Worm (Caenorhabditis elegans) whole organism, L3 larva: ENCODE measurements around the gene Y22D7AL.1.
A peak's percentile ranks its signal among the peaks of the same experiment; 100 is the strongest.

Experiments used
- R02D3.7 ChIP-seq: fragments of 150-350 bp; optimal IDR thresholded peaks from 2 replicates; lab custom pipeline; 2014; ENCODE audit warnings: missing biosample characterization, missing genetic modification characterization
- ZK546.5 ChIP-seq: sonication (generic microtip); optimal IDR thresholded peaks from 2 replicates; lab custom pipeline; 2017; ENCODE audit warnings: missing biosample characterization, missing genetic modification characterization
- aly-2 ChIP-seq: fragments of 150-350 bp; optimal IDR thresholded peaks from 2 replicates; lab custom pipeline; 2014; ENCODE audit warnings: missing biosample characterization, missing genetic modification characterization
- ama-1 ChIP-seq: fragments of 150-350 bp; optimal IDR thresholded peaks from 2 replicates; lab custom pipeline; 2018
- ceh-16 ChIP-seq: sonication (generic microtip); optimal IDR thresholded peaks from 2 replicates; lab custom pipeline; 2017; ENCODE audit warnings: missing biosample characterization, missing genetic modification characterization
- ceh-28 ChIP-seq: fragments of 150-350 bp; optimal IDR thresholded peaks from 2 replicates; lab custom pipeline; 2014; ENCODE audit warnings: missing biosample characterization, missing genetic modification reagents, missing genetic modification characterization
- ceh-82 ChIP-seq: fragments of 150-350 bp; optimal IDR thresholded peaks from 2 replicates; lab custom pipeline; 2014; ENCODE audit warnings: missing biosample characterization, missing genetic modification characterization
- ceh-9 ChIP-seq: sonication (generic microtip); optimal IDR thresholded peaks from 2 replicates; lab custom pipeline; 2018; ENCODE audit warnings: missing biosample characterization, missing genetic modification characterization
- daf-12 ChIP-seq: fragments of 150-350 bp; optimal IDR thresholded peaks from 2 replicates; lab custom pipeline; 2014; ENCODE audit warnings: missing biosample characterization, missing genetic modification reagents, missing genetic modification characterization
- egl-27 ChIP-seq: sonication (generic microtip); optimal IDR thresholded peaks from 4 replicates; lab custom pipeline; 2017; ENCODE audit warnings: missing biosample characterization, missing genetic modification reagents, missing genetic modification characterization
- egl-5 ChIP-seq: fragments of 150-350 bp; optimal IDR thresholded peaks from 2 replicates; lab custom pipeline; 2017; ENCODE audit warnings: missing biosample characterization, missing genetic modification reagents, missing genetic modification characterization, inconsistent platforms
- elt-1 ChIP-seq: fragments of 150-350 bp; optimal IDR thresholded peaks from 2 replicates; lab custom pipeline; 2014; ENCODE audit warnings: missing biosample characterization, missing genetic modification characterization
- elt-2 ChIP-seq: sonication (generic microtip); optimal IDR thresholded peaks from 2 replicates; lab custom pipeline; 2016; ENCODE audit warnings: missing genetic modification reagents, mild to moderate bottlenecking, missing genetic modification characterization, missing compliant biosample characterization
- elt-3 ChIP-seq, 3 experiments: fragments of 150-350 bp in 1 of 3; sonication (generic microtip) in 2 of 3; optimal IDR thresholded peaks; 2 replicates in 2 of 3; 4 replicates in 1 of 3; lab custom pipeline; 2014 to 2017; ENCODE audit warnings: missing biosample characterization in 3 of 3, missing genetic modification characterization in 3 of 3
- eor-1 ChIP-seq, 2 experiments: fragments of 150-350 bp; optimal IDR thresholded peaks; 2 replicates each; lab custom pipeline; 2014 to 2018; ENCODE audit warnings: missing biosample characterization in 2 of 2, missing genetic modification characterization in 2 of 2
- fkh-10 ChIP-seq: sonication (generic microtip); optimal IDR thresholded peaks from 2 replicates; lab custom pipeline; 2017; ENCODE audit warnings: missing biosample characterization, missing genetic modification reagents, missing genetic modification characterization
- fkh-2 ChIP-seq: fragments of 150-350 bp; optimal IDR thresholded peaks from 2 replicates; lab custom pipeline; 2014; ENCODE audit warnings: missing biosample characterization, missing genetic modification reagents, missing genetic modification characterization
- fos-1 ChIP-seq: fragments of 150-350 bp; optimal IDR thresholded peaks from 2 replicates; lab custom pipeline; 2014; ENCODE audit warnings: missing biosample characterization, missing genetic modification characterization
- hmg-11 ChIP-seq: sonication (generic microtip); optimal IDR thresholded peaks from 2 replicates; lab custom pipeline; 2016; ENCODE audit warnings: missing genetic modification characterization, missing compliant biosample characterization
- jun-1 ChIP-seq: fragments of 150-350 bp; optimal IDR thresholded peaks from 2 replicates; lab custom pipeline; 2014; ENCODE audit warnings: missing biosample characterization, missing genetic modification reagents, missing genetic modification characterization
- lin-15B ChIP-seq: fragments of 150-350 bp; optimal IDR thresholded peaks from 2 replicates; lab custom pipeline; 2014; ENCODE audit warnings: missing biosample characterization, missing genetic modification characterization
- lin-39 ChIP-seq: fragments of 150-350 bp; optimal IDR thresholded peaks from 2 replicates; lab custom pipeline; 2018; ENCODE audit warnings: missing biosample characterization, missing genetic modification reagents, missing genetic modification characterization
- lsy-12 ChIP-seq: sonication (generic microtip); optimal IDR thresholded peaks from 2 replicates; lab custom pipeline; 2016; ENCODE audit warnings: mild to moderate bottlenecking, missing genetic modification characterization, missing compliant biosample characterization
- mdl-1 ChIP-seq: fragments of 150-350 bp; optimal IDR thresholded peaks from 2 replicates; lab custom pipeline; 2014; ENCODE audit warnings: missing biosample characterization, missing genetic modification characterization
- mml-1 ChIP-seq: fragments of 150-350 bp; sonication (generic microtip); optimal IDR thresholded peaks from 3 replicates; lab custom pipeline; 2014; ENCODE audit warnings: missing biosample characterization, missing genetic modification characterization
- nfya-1 ChIP-seq: sonication (generic microtip); optimal IDR thresholded peaks from 2 replicates; lab custom pipeline; 2017; ENCODE audit warnings: missing genetic modification characterization, mild to moderate bottlenecking, missing compliant biosample characterization, antibody characterized with exemption, moderate library complexity; ENCODE audit not compliant: insufficient read depth
- nhr-11 ChIP-seq: fragments of 150-350 bp; optimal IDR thresholded peaks from 2 replicates; lab custom pipeline; 2014; ENCODE audit warnings: missing biosample characterization, missing genetic modification characterization
- nhr-12 ChIP-seq: fragments of 150-350 bp; optimal IDR thresholded peaks from 2 replicates; lab custom pipeline; 2014; ENCODE audit warnings: missing biosample characterization, missing genetic modification characterization
- nhr-23 ChIP-seq: fragments of 150-350 bp; optimal IDR thresholded peaks from 2 replicates; lab custom pipeline; 2014; ENCODE audit warnings: missing biosample characterization, missing genetic modification reagents, missing genetic modification characterization
- nhr-237 ChIP-seq: fragments of 150-350 bp; optimal IDR thresholded peaks from 2 replicates; lab custom pipeline; 2014; ENCODE audit warnings: missing biosample characterization, missing genetic modification characterization
- nhr-25 ChIP-seq: sonication (generic microtip); optimal IDR thresholded peaks from 2 replicates; lab custom pipeline; 2017; ENCODE audit warnings: missing biosample characterization, missing genetic modification characterization
- nhr-28 ChIP-seq: fragments of 150-350 bp; optimal IDR thresholded peaks from 2 replicates; lab custom pipeline; 2014; ENCODE audit warnings: missing biosample characterization, missing genetic modification characterization
- nhr-43 ChIP-seq: sonication (generic microtip); optimal IDR thresholded peaks from 2 replicates; lab custom pipeline; 2016; ENCODE audit warnings: mild to moderate bottlenecking, missing genetic modification characterization, missing compliant biosample characterization; ENCODE audit not compliant: poor library complexity, severe bottlenecking
- nhr-67 ChIP-seq: fragments of 150-350 bp; optimal IDR thresholded peaks from 2 replicates; lab custom pipeline; 2014; ENCODE audit warnings: missing biosample characterization, missing genetic modification characterization
- nhr-76 ChIP-seq: fragments of 150-350 bp; sonication (generic microtip); optimal IDR thresholded peaks from 5 replicates; lab custom pipeline; 2014; ENCODE audit warnings: missing biosample characterization, missing genetic modification characterization
- nhr-77 ChIP-seq: fragments of 150-350 bp; optimal IDR thresholded peaks from 2 replicates; lab custom pipeline; 2014; ENCODE audit warnings: missing biosample characterization, missing genetic modification characterization
- pha-4 ChIP-seq: fragments of 150-350 bp; optimal IDR thresholded peaks from 2 replicates; lab custom pipeline; 2014; ENCODE audit warnings: missing biosample characterization, missing genetic modification reagents, missing genetic modification characterization
- pqm-1 ChIP-seq: fragments of 150-350 bp; optimal IDR thresholded peaks from 2 replicates; lab custom pipeline; 2017; ENCODE audit warnings: missing biosample characterization, missing genetic modification characterization, inconsistent platforms
- sea-2 ChIP-seq: fragments of 150-350 bp; sonication (generic microtip); optimal IDR thresholded peaks from 4 replicates; lab custom pipeline; 2014; ENCODE audit warnings: missing biosample characterization, missing genetic modification reagents, missing genetic modification characterization
- skn-1 ChIP-seq: fragments of 150-350 bp; optimal IDR thresholded peaks from 2 replicates; lab custom pipeline; 2014; ENCODE audit warnings: missing biosample characterization, missing genetic modification characterization
- snpc-4 ChIP-seq: fragments of 150-350 bp; optimal IDR thresholded peaks from 2 replicates; lab custom pipeline; 2014; ENCODE audit warnings: missing biosample characterization, missing genetic modification characterization
- tbx-2 ChIP-seq: sonication (generic microtip); optimal IDR thresholded peaks from 2 replicates; lab custom pipeline; 2016; ENCODE audit warnings: mild to moderate bottlenecking, missing genetic modification characterization, missing compliant biosample characterization
- unc-39 ChIP-seq: sonication (generic microtip); optimal IDR thresholded peaks from 4 replicates; lab custom pipeline; 2017; ENCODE audit warnings: missing biosample characterization, missing genetic modification characterization
- unc-62 ChIP-seq: fragments of 150-350 bp; sonication (generic microtip); optimal IDR thresholded peaks from 4 replicates; lab custom pipeline; 2014; ENCODE audit warnings: missing biosample characterization, missing genetic modification reagents, missing genetic modification characterization
- zag-1 ChIP-seq: fragments of 150-350 bp; optimal IDR thresholded peaks from 2 replicates; lab custom pipeline; 2014; ENCODE audit warnings: missing biosample characterization, missing genetic modification characterization
- ztf-11 ChIP-seq: fragments of 150-350 bp; optimal IDR thresholded peaks from 2 replicates; lab custom pipeline; 2014; ENCODE audit warnings: missing biosample characterization, missing genetic modification characterization
- ztf-4 ChIP-seq: fragments of 150-350 bp; optimal IDR thresholded peaks from 2 replicates; lab custom pipeline; 2014; ENCODE audit warnings: missing biosample characterization, missing genetic modification characterization

Y22D7AL.1 gene

ce11 chrIII:1616245-1617026 is 35.8 kb upstream of the Y22D7AL.1 start (continued):
- TF ChIP-seq nhr-12 (tag; lab: Kevin White, UChicago) (no peak), ztf-11 (tag; lab: Kevin White, UChicago) (no peak), ceh-28 (tag; lab: Kevin White, UChicago) (peak; percentile 4), snpc-4 (no peak), nhr-43 (tag; lab: Kevin White, UChicago) (peak; percentile 55), fos-1 (no peak), aly-2 (no peak), daf-12 (tag; lab: Kevin White, UChicago) (no peak), nhr-11 (tag; lab: Kevin White, UChicago) (no peak), mdl-1 (no peak), egl-5 (tag; lab: Kevin White, UChicago) (no peak)

- TF ChIP-seq ama-1 (lab: Kevin White, UChicago) (peak; percentile 7), snpc-4 (no peak)
Measured at ce11 chrIII:1618312-1618711, 34.0 kb upstream of the Y22D7AL.1 start.

ce11 chrIII:1618915-1619314 is 33.4 kb upstream of the Y22D7AL.1 start, which contains the start of gene Y22D7AL.10:
TSS of gene Y22D7AL.10 (minus strand) at chrIII:1618929.
- TF ChIP-seq fkh-10 (GFP tag; lab: Kevin White, UChicago) (peak; percentile 96), nhr-76 (tag; lab: Kevin White, UChicago) (peak; percentile 78), eor-1 (tag; optimal IDR thresholded peaks at IDR 0.05; lab: Kevin White, UChicago) (peak in 1 of 2 experiments; percentile 47), egl-27 (tag; lab: Kevin White, UChicago) (peak; percentile 55), pha-4 (tag; lab: Kevin White, UChicago) (peak; percentile 94), nhr-28 (tag; lab: Kevin White, UChicago) (no peak), ztf-4 (tag; lab: Kevin White, UChicago) (peak; percentile 82), mml-1 (no peak), nhr-12 (tag; lab: Kevin White, UChicago) (no peak), ZK546.5 (tag; lab: Kevin White, UChicago) (peak; percentile 68), egl-5 (tag; lab: Kevin White, UChicago) (peak; percentile 93), ceh-9 (tag; lab: Kevin White, UChicago) (no peak), ceh-28 (tag; lab: Kevin White, UChicago) (peak; percentile 95), unc-39 (tag; lab: Kevin White, UChicago) (no peak), fos-1 (peak; percentile 49), zag-1 (peak; percentile 86), lin-15B (tag; lab: Kevin White, UChicago) (peak; percentile 99), nhr-25 (tag; lab: Kevin White, UChicago) (peak; percentile 94), ztf-11 (tag; lab: Kevin White, UChicago) (no peak), R02D3.7 (tag; lab: Kevin White, UChicago) (peak; percentile 89), nfya-1 (peak; percentile 100), ceh-82 (tag; lab: Kevin White, UChicago) (peak; percentile 86), elt-1 (tag; lab: Kevin White, UChicago) (peak; percentile 71), aly-2 (peak; percentile 90), jun-1 (tag; lab: Kevin White, UChicago) (peak; percentile 96), elt-2 (peak; percentile 88), nhr-23 (peak; percentile 97), hmg-11 (tag; lab: Kevin White, UChicago) (peak; percentile 95), pqm-1 (tag; lab: Kevin White, UChicago) (peak; percentile 66), sea-2 (GFP tag; lab: Kevin White, UChicago) (no peak), unc-62 (GFP tag; lab: Kevin White, UChicago) (peak; percentile 83), nhr-43 (tag; lab: Kevin White, UChicago) (peak; percentile 99), ceh-16 (tag; lab: Kevin White, UChicago) (peak; percentile 64), skn-1 (tag; lab: Kevin White, UChicago) (peak; percentile 94), snpc-4 (peak; percentile 79), mdl-1 (peak; percentile 54), lsy-12 (tag; lab: Kevin White, UChicago) (peak; percentile 99), ama-1 (lab: Kevin White, UChicago) (peak; percentile 18), fkh-2 (tag; lab: Kevin White, UChicago) (peak; percentile 77), lin-39 (tag; lab: Kevin White, UChicago) (peak; percentile 98), nhr-237 (tag; lab: Kevin White, UChicago) (no peak), nhr-11 (tag; lab: Kevin White, UChicago) (peak; percentile 83), nhr-77 (tag; lab: Kevin White, UChicago) (peak; percentile 81), elt-3 (tag; optimal IDR thresholded peaks at IDR 0.05; lab: Kevin White, UChicago) (peak in 2 of 3 experiments; percentile 4 to 47), daf-12 (tag; lab: Kevin White, UChicago) (peak; percentile 54), tbx-2 (tag; lab: Kevin White, UChicago) (peak; percentile 96), nhr-67 (tag; lab: Kevin White, UChicago) (peak; percentile 62)
